Worm (Caenorhabditis elegans): ENCODE measurements around the gene rpb-6.

ce11 chrII:10579655-10580054, 475 bp downstream of the rpb-6 start, which contains the start of gene dohh-1:
- TF ChIP-seq him-1 (tag; optimal IDR thresholded peaks at IDR 0.05) (no peak), dao-5 (tag; optimal IDR thresholded peaks at IDR 0.05) (no peak)

All from whole organism, L4/young adult.